Fruit fly (Drosophila melanogaster): ENCODE results near the gene CG15198.

Gene CG15198

dm6 chrX:11247936-11248335 is at the start of gene CG15198:
TSS of gene CG15198 (plus strand) at chrX:11248236.
- TF ChIP-seq CG17801 (GFP tag; optimal IDR thresholded peaks at IDR 0.05; ENCODE audit: partially characterized antibody), result no peak

dm6 chrX:11201948-11202347 is 46.1 kb upstream of the CG15198 start, which contains the start of gene CG11106:
TSS of gene CG11106 (plus strand) at chrX:11202248.
- no peak for TF ChIP-seq CG17801 (GFP tag; optimal IDR thresholded peaks at IDR 0.05; ENCODE audit: partially characterized antibody)

- TF ChIP-seq CG17801 (GFP tag; optimal IDR thresholded peaks at IDR 0.05; ENCODE audit: partially characterized antibody), result no peak
Observed at dm6 chrX:11203104-11203503, 44.9 kb upstream of the CG15198 start.

dm6 chrX:11283570-11283969 is 35.5 kb downstream of the CG15198 start:
- no peak for TF ChIP-seq CG17801 (GFP tag; optimal IDR thresholded peaks at IDR 0.05; ENCODE audit: partially characterized antibody)

dm6 chrX:11284993-11285392 is 37.0 kb downstream of the CG15198 start:
- TF ChIP-seq CG17801 (GFP tag; optimal IDR thresholded peaks at IDR 0.05; ENCODE audit: partially characterized antibody), result no peak

- no peak for TF ChIP-seq CG17801 (GFP tag; optimal IDR thresholded peaks at IDR 0.05; ENCODE audit: partially characterized antibody)
Observed at dm6 chrX:11293567-11293966, 45.5 kb downstream of the CG15198 start.

dm6 chrX:11295412-11296006 is 47.5 kb downstream of the CG15198 start:
- TF ChIP-seq CG17801 (GFP tag; optimal IDR thresholded peaks at IDR 0.05; ENCODE audit: partially characterized antibody), result no peak

Measured in ovary, adult (tissue).